Worm (Caenorhabditis elegans): ENCODE data around the gene ceh-10.

ce11 chrIII:5828065-5828464 lies 29.2 kb downstream of the ceh-10 start:
- no peak for TF ChIP-seq aly-2 (tag; optimal IDR thresholded peaks at IDR 0.05)
- TF ChIP-seq lin-39 (tag; optimal IDR thresholded peaks at IDR 0.05), result no peak
- no peak for TF ChIP-seq unc-62 (GFP tag; optimal IDR thresholded peaks at IDR 0.05 in 1 of 2)
- TF ChIP-seq unc-62 (tag; optimal IDR thresholded peaks at IDR 0.05), result no peak
- no peak for TF ChIP-seq vab-7 (GFP tag; IDR thresholded peaks at IDR 0.05)
- no peak for TF ChIP-seq nhr-237 (tag; optimal IDR thresholded peaks at IDR 0.05)
- TF ChIP-seq ces-1 (GFP tag; optimal IDR thresholded peaks at IDR 0.05), result no peak
- TF ChIP-seq skn-1 (tag; optimal IDR thresholded peaks at IDR 0.05), result no peak
- TF ChIP-seq mdl-1 (tag; optimal IDR thresholded peaks at IDR 0.05), result no peak
- no peak for TF ChIP-seq nhr-28 (tag; optimal IDR thresholded peaks at IDR 0.05)
